Worm (Caenorhabditis elegans) whole organism, L4 larva: ENCODE measurements around the gene edg-1.

ENCODE experiments used
- Y48G9A.11 ChIP-seq: fragments of 200-800 bp; sonication (Bioruptor generic); IDR thresholded peaks from 2 replicates; pipeline ENCODE4 v1.3.6; 2022; ENCODE audit warnings: missing genetic modification reagents, missing genetic modification characterization, missing compliant biosample characterization
- ctbp-1 ChIP-seq: fragments of 200-800 bp; sonication (Bioruptor generic); IDR thresholded peaks from 2 replicates; pipeline ENCODE4 v1.3.6; 2022; ENCODE audit warnings: missing genetic modification reagents, missing genetic modification characterization, missing compliant biosample characterization
- daf-12 ChIP-seq: fragments of 150-350 bp; optimal IDR thresholded peaks from 2 replicates; lab custom pipeline; 2014; ENCODE audit warnings: missing biosample characterization, missing genetic modification reagents, missing genetic modification characterization
- dmd-6 ChIP-seq: fragments of 200-800 bp; sonication (Bioruptor generic); IDR thresholded peaks from 2 replicates; pipeline ENCODE4 v1.3.6; 2022; ENCODE audit warnings: missing genetic modification reagents, missing genetic modification characterization, missing compliant biosample characterization
- nhr-6 ChIP-seq: fragments of 150-350 bp; optimal IDR thresholded peaks from 2 replicates; lab custom pipeline; 2014; ENCODE audit warnings: missing biosample characterization, missing genetic modification characterization

DNA sequence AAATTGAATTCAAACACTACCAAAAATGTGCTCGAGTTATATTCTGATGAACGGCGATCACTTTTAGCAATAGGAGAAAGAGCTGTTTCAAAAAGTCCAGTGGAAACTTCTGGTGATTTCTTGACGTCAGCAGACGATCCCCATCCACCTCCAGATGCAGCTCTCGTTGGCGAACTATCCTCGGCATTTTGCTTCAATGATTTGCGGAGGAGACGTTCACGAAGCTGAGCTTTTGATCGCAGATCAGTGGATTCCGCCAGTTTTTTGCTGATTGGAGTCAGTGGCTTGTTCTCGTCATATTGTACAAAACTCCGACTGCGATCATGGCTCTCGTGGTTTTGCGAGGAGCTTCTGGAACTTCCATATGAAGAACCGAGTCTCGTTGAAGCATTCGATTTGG, 15.6 kb downstream of the edg-1 start:
- TF ChIP-seq Y48G9A.11 (GFP tag; lab: Robert Waterston, UW) = no peak
- TF ChIP-seq ctbp-1 (GFP tag; lab: Robert Waterston, UW) = no peak
- no peak for TF ChIP-seq daf-12 (tag; lab: Kevin White, UChicago)
- TF ChIP-seq nhr-6 (tag; lab: Kevin White, UChicago) = no peak
- no peak for TF ChIP-seq dmd-6 (GFP tag; lab: Robert Waterston, UW)
